Fruit fly (Drosophila melanogaster) whole organism, embryonic: ENCODE measurements around the gene Kdsr.
A peak's percentile ranks its signal among the peaks of the same experiment; 100 is the strongest.

Source experiments
- Adf1 ChIP-seq: fragments of 200-800 bp; sonication (Bioruptor generic); IDR thresholded peaks from 2 replicates; pipeline ENCODE4 v1.3.6; 2022; ENCODE audit warnings: missing biosample characterization, missing genetic modification characterization
- Antp ChIP-seq: fragments of 200-800 bp; sonication (Bioruptor generic); optimal IDR thresholded peaks from 3 replicates; lab custom pipeline; 2016; ENCODE audit warnings: missing biosample characterization, missing genetic modification characterization
- CG10366 ChIP-seq: fragments of 200-800 bp; sonication (Bioruptor generic); IDR thresholded peaks from 2 replicates; pipeline ENCODE4 v1.3.6; 2022; ENCODE audit warnings: missing biosample characterization, missing genetic modification characterization
- CG10431 ChIP-seq: fragments of 200-800 bp; sonication (Bioruptor generic); optimal IDR thresholded peaks from 3 replicates; lab custom pipeline; 2018; ENCODE audit warnings: missing biosample characterization, mild to moderate bottlenecking, missing genetic modification characterization
- CG10959 ChIP-seq: fragments of 200-800 bp; sonication (Bioruptor generic); IDR thresholded peaks from 2 replicates; pipeline ENCODE4 v1.3.6; 2022; ENCODE audit warnings: missing biosample characterization, missing genetic modification characterization
- CG11085 ChIP-seq: fragments of 200-800 bp; sonication (Bioruptor generic); IDR thresholded peaks from 2 replicates; pipeline ENCODE4 v1.3.6; 2022; ENCODE audit warnings: missing biosample characterization, missing genetic modification characterization
- CG12391 ChIP-seq: fragments of 200-800 bp; sonication (Bioruptor generic); optimal IDR thresholded peaks from 3 replicates; lab custom pipeline; 2018; ENCODE audit warnings: missing biosample characterization, mild to moderate bottlenecking, missing genetic modification characterization, moderate library complexity
- CG13894 ChIP-seq: fragments of 200-800 bp; sonication (Bioruptor generic); optimal IDR thresholded peaks from 3 replicates; lab custom pipeline; 2018; ENCODE audit warnings: missing biosample characterization, mild to moderate bottlenecking, missing genetic modification characterization, moderate library complexity
- CG1647 ChIP-seq: fragments of 200-800 bp; sonication (Bioruptor generic); optimal IDR thresholded peaks from 3 replicates; lab custom pipeline; 2016; ENCODE audit warnings: missing biosample characterization, missing genetic modification characterization
- CG16779 ChIP-seq: fragments of 200-800 bp; sonication (Bioruptor generic); IDR thresholded peaks from 2 replicates; pipeline ENCODE4 v1.3.6; 2022; ENCODE audit warnings: missing biosample characterization, missing genetic modification characterization
- CG2875 ChIP-seq: fragments of 200-800 bp; sonication (Bioruptor generic); optimal IDR thresholded peaks from 2 replicates; lab custom pipeline; 2017; ENCODE audit warnings: missing biosample characterization, mild to moderate bottlenecking, missing genetic modification characterization, missing genetic modification reagents
- CG34376 ChIP-seq: fragments of 200-800 bp; sonication (Bioruptor generic); optimal IDR thresholded peaks from 2 replicates; lab custom pipeline; 2018; ENCODE audit warnings: missing biosample characterization, mild to moderate bottlenecking, missing genetic modification characterization
- CG6791 ChIP-seq: fragments of 200-800 bp; sonication (Bioruptor generic); IDR thresholded peaks from 3 replicates; pipeline ENCODE4 v1.3.6; 2022; ENCODE audit warnings: missing biosample characterization, missing genetic modification characterization; ENCODE audit not compliant: partially characterized antibody
- CG6854 ChIP-seq: fragments of 200-800 bp; sonication (Bioruptor generic); optimal IDR thresholded peaks from 3 replicates; lab custom pipeline; 2017; ENCODE audit warnings: missing biosample characterization, mild to moderate bottlenecking, missing genetic modification characterization
- CG9727 ChIP-seq: fragments of 200-800 bp; sonication (Bioruptor generic); optimal IDR thresholded peaks from 3 replicates; lab custom pipeline; 2017; ENCODE audit warnings: missing biosample characterization, mild to moderate bottlenecking, missing genetic modification characterization
- D ChIP-seq, 2 experiments: fragments of 200-800 bp in 1 of 2; fragments of >200 bp in 1 of 2; sonication (Bioruptor generic) in 1 of 2; optimal IDR thresholded peaks; 2 replicates in 1 of 2; 3 replicates in 1 of 2; lab custom pipeline; 2017; ENCODE audit warnings: mild to moderate bottlenecking in 1 of 2, missing biosample characterization in 1 of 2, missing genetic modification characterization in 1 of 2, missing genetic modification reagents in 1 of 2
- Eip74EF ChIP-seq, 2 experiments: fragments of 200-800 bp in 1 of 2; fragments of >200 bp in 1 of 2; sonication (Bioruptor generic) in 1 of 2; optimal IDR thresholded peaks; 2 replicates each; lab custom pipeline; 2017 to 2019; ENCODE audit warnings: missing biosample characterization in 2 of 2, missing genetic modification characterization in 2 of 2, mild to moderate bottlenecking in 1 of 2, moderate library complexity in 1 of 2
- H15 ChIP-seq: fragments of 200-800 bp; sonication (Bioruptor generic); IDR thresholded peaks from 3 replicates; pipeline ENCODE4 v1.3.6; 2022; ENCODE audit warnings: missing biosample characterization, missing genetic modification characterization
- HmgZ ChIP-seq: fragments of 200-800 bp; sonication (Bioruptor generic); optimal IDR thresholded peaks from 2 replicates; lab custom pipeline; 2018; ENCODE audit warnings: missing biosample characterization, mild to moderate bottlenecking, missing genetic modification characterization
- MTF-1 ChIP-seq: fragments of 200-800 bp; sonication (Bioruptor generic); optimal IDR thresholded peaks from 2 replicates; lab custom pipeline; 2018; ENCODE audit warnings: missing biosample characterization, mild to moderate bottlenecking, missing genetic modification characterization, borderline replicate concordance
- Nf-YC ChIP-seq: fragments of 200-800 bp; optimal IDR thresholded peaks from 3 replicates; lab custom pipeline; 2019; ENCODE audit warnings: missing biosample characterization, mild to moderate bottlenecking, missing genetic modification characterization, moderate library complexity
- NfI ChIP-seq: fragments of 200-800 bp; sonication (Bioruptor generic); optimal IDR thresholded peaks from 3 replicates; lab custom pipeline; 2018; ENCODE audit warnings: missing biosample characterization, mild to moderate bottlenecking, missing genetic modification characterization, moderate library complexity
- Oaz ChIP-seq: fragments of 200-800 bp; sonication (Bioruptor generic); IDR thresholded peaks from 2 replicates; pipeline ENCODE4 v1.3.6; 2022; ENCODE audit warnings: missing biosample characterization, missing genetic modification characterization
- Oli ChIP-seq: fragments of 200-800 bp; sonication (Bioruptor generic); optimal IDR thresholded peaks from 2 replicates; lab custom pipeline; 2018; ENCODE audit warnings: missing biosample characterization, mild to moderate bottlenecking, missing genetic modification characterization, moderate library complexity
- Sox102F ChIP-seq: fragments of 200-800 bp; sonication (Bioruptor generic); optimal IDR thresholded peaks from 2 replicates; lab custom pipeline; 2018; ENCODE audit warnings: missing biosample characterization, mild to moderate bottlenecking, missing genetic modification characterization, moderate library complexity
- Trl ChIP-seq, 3 experiments: fragments of >200 bp in 2 of 3; fragments of 200-800 bp in 1 of 3; sonication (Bioruptor generic) in 1 of 3; optimal IDR thresholded peaks; 2 replicates in 1 of 3; 3 replicates in 2 of 3; lab custom pipeline; 2016 to 2017; ENCODE audit warnings: missing biosample characterization in 1 of 3, missing genetic modification characterization in 1 of 3
- amos ChIP-seq: fragments of 200-800 bp; sonication (Bioruptor generic); IDR thresholded peaks from 2 replicates; pipeline ENCODE4 v1.3.6; 2022; ENCODE audit warnings: missing biosample characterization, missing genetic modification characterization; ENCODE audit not compliant: partially characterized antibody
- cato ChIP-seq: fragments of 200-800 bp; sonication (Bioruptor generic); optimal IDR thresholded peaks from 2 replicates; lab custom pipeline; 2016; ENCODE audit warnings: missing biosample characterization, missing genetic modification characterization, borderline replicate concordance
- crc ChIP-seq: fragments of 200-800 bp; sonication (Bioruptor generic); optimal IDR thresholded peaks from 2 replicates; lab custom pipeline; 2016; ENCODE audit warnings: missing biosample characterization, missing genetic modification characterization
- cwo ChIP-seq: fragments of 200-800 bp; sonication (Bioruptor generic); optimal IDR thresholded peaks from 3 replicates; lab custom pipeline; 2017; ENCODE audit warnings: missing biosample characterization, missing genetic modification characterization, mild to moderate bottlenecking, moderate library complexity, missing genetic modification reagents
- dmrt11E ChIP-seq: fragments of 200-800 bp; sonication (Bioruptor generic); optimal IDR thresholded peaks from 3 replicates; lab custom pipeline; 2018; ENCODE audit warnings: missing biosample characterization, mild to moderate bottlenecking, missing genetic modification characterization, moderate library complexity
- exex ChIP-seq: fragments of 200-800 bp; sonication (Bioruptor generic); optimal IDR thresholded peaks from 4 replicates; lab custom pipeline; 2018; ENCODE audit warnings: missing biosample characterization, mild to moderate bottlenecking, missing genetic modification characterization, moderate library complexity
- fd102C ChIP-seq: fragments of 200-800 bp; sonication (Bioruptor generic); optimal IDR thresholded peaks from 2 replicates; lab custom pipeline; 2018; ENCODE audit warnings: missing biosample characterization, mild to moderate bottlenecking, missing genetic modification characterization, moderate library complexity
- ftz-f1 ChIP-seq: fragments of 200-800 bp; sonication (Bioruptor generic); optimal IDR thresholded peaks from 2 replicates; lab custom pipeline; 2016; ENCODE audit warnings: missing biosample characterization, missing genetic modification characterization
- gcm ChIP-seq: fragments of 200-800 bp; sonication (Bioruptor generic); optimal IDR thresholded peaks from 2 replicates; lab custom pipeline; 2019; ENCODE audit warnings: missing biosample characterization, mild to moderate bottlenecking, missing genetic modification characterization, moderate library complexity
- grau ChIP-seq: fragments of 200-800 bp; optimal IDR thresholded peaks from 3 replicates; lab custom pipeline; 2019; ENCODE audit warnings: missing biosample characterization, mild to moderate bottlenecking, missing genetic modification characterization, moderate library complexity
- gt ChIP-seq: fragments of 200-800 bp; sonication (Bioruptor generic); IDR thresholded peaks from 2 replicates; pipeline ENCODE4 v1.3.6; 2022; ENCODE audit warnings: missing biosample characterization, missing genetic modification characterization
- lab ChIP-seq: fragments of 200-800 bp; sonication (Bioruptor generic); optimal IDR thresholded peaks from 3 replicates; lab custom pipeline; 2017; ENCODE audit warnings: missing biosample characterization, missing genetic modification characterization, mild to moderate bottlenecking, moderate library complexity, missing genetic modification reagents
- lola ChIP-seq, 3 experiments: fragments of >200 bp in 2 of 3; fragments of 200-800 bp in 1 of 3; sonication (Bioruptor generic) in 1 of 3; optimal IDR thresholded peaks; 2 replicates each; lab custom pipeline; 2017 to 2019; ENCODE audit warnings: missing biosample characterization in 3 of 3, missing genetic modification characterization in 3 of 3, mild to moderate bottlenecking in 1 of 3, moderate library complexity in 1 of 3
- nom ChIP-seq: fragments of 200-800 bp; sonication (Bioruptor generic); optimal IDR thresholded peaks from 2 replicates; lab custom pipeline; 2017; ENCODE audit warnings: missing biosample characterization, missing genetic modification characterization, mild to moderate bottlenecking, moderate library complexity, missing genetic modification reagents
- schlank ChIP-seq: fragments of 200-800 bp; sonication (Bioruptor generic); optimal IDR thresholded peaks from 2 replicates; lab custom pipeline; 2018; ENCODE audit warnings: missing biosample characterization, mild to moderate bottlenecking, missing genetic modification characterization
- sd ChIP-seq: fragments of 200-800 bp; sonication (Bioruptor generic); optimal IDR thresholded peaks from 3 replicates; lab custom pipeline; 2018; ENCODE audit warnings: missing biosample characterization, mild to moderate bottlenecking, missing genetic modification characterization, moderate library complexity
- sug ChIP-seq: fragments of 200-800 bp; optimal IDR thresholded peaks from 2 replicates; lab custom pipeline; 2019; ENCODE audit warnings: missing biosample characterization, mild to moderate bottlenecking, missing genetic modification characterization, moderate library complexity
- tap ChIP-seq: fragments of 200-800 bp; optimal IDR thresholded peaks from 3 replicates; lab custom pipeline; 2019; ENCODE audit warnings: missing biosample characterization, mild to moderate bottlenecking, missing genetic modification characterization, moderate library complexity
- tin ChIP-seq: fragments of 200-800 bp; sonication (Bioruptor generic); optimal IDR thresholded peaks from 3 replicates; lab custom pipeline; 2016; ENCODE audit warnings: missing biosample characterization, missing genetic modification characterization
- toy ChIP-seq: fragments of 200-800 bp; sonication (Bioruptor generic); IDR thresholded peaks from 2 replicates; pipeline ENCODE4 v1.3.6; 2022; ENCODE audit warnings: missing biosample characterization, missing genetic modification characterization
- tx ChIP-seq: fragments of 200-800 bp; sonication (Bioruptor generic); optimal IDR thresholded peaks from 2 replicates; lab custom pipeline; 2016; ENCODE audit warnings: missing biosample characterization, missing genetic modification characterization
- z ChIP-seq: fragments of 200-800 bp; sonication (Bioruptor generic); IDR thresholded peaks from 3 replicates; pipeline ENCODE4 v1.3.6; 2022; ENCODE audit warnings: missing biosample characterization, missing genetic modification characterization

Gene Kdsr

DNA sequence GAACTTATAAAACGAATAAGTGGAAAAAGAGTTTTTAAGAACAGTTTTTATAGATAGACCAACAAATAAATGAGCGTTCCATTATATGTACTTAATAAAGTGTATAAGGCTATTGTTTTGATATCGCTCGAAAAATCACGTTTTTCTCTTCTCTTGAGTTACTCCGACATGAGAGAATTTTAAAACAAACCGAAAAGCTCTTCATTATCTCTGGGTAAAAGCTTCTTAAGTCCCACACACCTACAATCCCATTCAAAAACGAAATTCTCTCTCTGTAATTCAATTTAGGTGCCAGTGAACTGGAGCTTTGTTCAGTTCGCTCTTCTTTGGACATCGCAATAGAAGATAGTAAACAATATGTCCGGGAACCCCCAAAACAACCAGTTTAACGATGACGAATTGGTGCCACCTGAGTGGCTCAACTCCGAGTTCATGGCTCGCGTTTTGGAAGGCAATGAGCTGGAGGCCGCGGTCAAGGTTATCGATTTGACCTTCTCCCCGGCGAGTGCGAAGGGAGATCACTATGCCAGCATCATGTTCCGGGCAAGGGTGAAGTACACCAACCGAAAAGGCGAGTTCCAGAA is 41.7 kb upstream of the Kdsr start, which contains the start of gene CG31436:
Gene CG31436, plus strand, starts transcription at position 281 of the 584 bp plus-strand sequence.
- TF ChIP-seq grau (tag; lab: Kevin White, UChicago), result no peak
- no peak for TF ChIP-seq CG12391
- no peak for TF ChIP-seq gt (GFP tag; lab: Robert Waterston, UW)
- TF ChIP-seq crc (GFP tag; lab: Kevin White, UChicago), result no peak
- peak; percentile 42 for TF ChIP-seq exex (tag; lab: Kevin White, UChicago)
- no peak for TF ChIP-seq tap
- peak; percentile 44 to 82 for TF ChIP-seq Trl (optimal IDR thresholded peaks at IDR 0.05; lab: Kevin White, UChicago)
- TF ChIP-seq Trl (GFP tag; optimal IDR thresholded peaks at IDR 0.05; lab: Kevin White, UChicago), result no peak
- TF ChIP-seq CG6791, result no peak
- no peak for TF ChIP-seq fd102C (GFP tag; lab: Kevin White, UChicago)
- no peak for TF ChIP-seq NfI (GFP tag; lab: Kevin White, UChicago)
- no peak for TF ChIP-seq HmgZ (tag; lab: Kevin White, UChicago)
- no peak for TF ChIP-seq CG9727 (GFP tag; lab: Kevin White, UChicago)
- no peak for TF ChIP-seq CG10431 (GFP tag; lab: Kevin White, UChicago)
- no peak for TF ChIP-seq Antp (GFP tag; lab: Kevin White, UChicago)
- no peak for TF ChIP-seq CG10366
- peak; percentile 9 for TF ChIP-seq lab
- TF ChIP-seq D (optimal IDR thresholded peaks at IDR 0.05; lab: Kevin White, UChicago), result no peak
- no peak for TF ChIP-seq D (GFP tag; optimal IDR thresholded peaks at IDR 0.05; lab: Kevin White, UChicago)
- peak; percentile 41; the same call in 1 of the 3 replicates for TF ChIP-seq z (GFP tag; lab: Robert Waterston, UW)
- TF ChIP-seq Oaz (GFP tag; lab: Robert Waterston, UW), result no peak
- TF ChIP-seq sug (tag; lab: Kevin White, UChicago), result peak; percentile 47
- no peak for TF ChIP-seq Oli (tag; lab: Kevin White, UChicago)
- no peak for TF ChIP-seq Sox102F (GFP tag; lab: Kevin White, UChicago)
- TF ChIP-seq cwo (GFP tag; lab: Kevin White, UChicago), result no peak
- TF ChIP-seq CG34376, result peak; percentile 29
- TF ChIP-seq lola (GFP tag; optimal IDR thresholded peaks at IDR 0.05; lab: Kevin White, UChicago), result no peak
- TF ChIP-seq CG10959 (GFP tag; lab: Robert Waterston, UW), result no peak
- no peak for TF ChIP-seq CG1647
- TF ChIP-seq CG2875 (GFP tag; lab: Kevin White, UChicago), result no peak
- TF ChIP-seq Adf1 (GFP tag; lab: Robert Waterston, UW), result no peak
- no peak for TF ChIP-seq CG16779 (GFP tag; lab: Robert Waterston, UW)
- TF ChIP-seq CG6854 (GFP tag; lab: Kevin White, UChicago), result no peak
- no peak for TF ChIP-seq toy
- peak; percentile 36 for TF ChIP-seq CG13894
- TF ChIP-seq H15 (GFP tag; lab: Robert Waterston, UW), result no peak
- no peak for TF ChIP-seq tx (GFP tag; lab: Kevin White, UChicago)
- TF ChIP-seq dmrt11E (tag; lab: Kevin White, UChicago), result no peak
- no peak for TF ChIP-seq gcm (GFP tag; lab: Kevin White, UChicago)
- TF ChIP-seq nom (GFP tag; lab: Kevin White, UChicago), result no peak
- no peak for TF ChIP-seq Nf-YC (tag; lab: Kevin White, UChicago)
- no peak for TF ChIP-seq MTF-1 (GFP tag; lab: Kevin White, UChicago)
- TF ChIP-seq CG11085 (GFP tag; lab: Robert Waterston, UW), result no peak
- peak in 1 of 2 experiments; percentile 18 for TF ChIP-seq Eip74EF (GFP tag; optimal IDR thresholded peaks at IDR 0.05; lab: Kevin White, UChicago)
- no peak for TF ChIP-seq schlank (tag; lab: Kevin White, UChicago)
- no peak for TF ChIP-seq tin (GFP tag; lab: Kevin White, UChicago)
- TF ChIP-seq ftz-f1 (GFP tag; lab: Kevin White, UChicago), result peak; percentile 92
- no peak for TF ChIP-seq cato (GFP tag; lab: Kevin White, UChicago)
- TF ChIP-seq amos, result no peak
- TF ChIP-seq sd (tag; lab: Kevin White, UChicago), result peak; percentile 35
